Worm (Caenorhabditis elegans) whole organism, L4 larva: ENCODE data around the gene nprl-2.

ENCODE experiments used
- D1046.2 ChIP-seq: fragments of 200-800 bp; sonication (Bioruptor generic); IDR thresholded peaks from 2 replicates; pipeline ENCODE4 v1.3.6; 2022; ENCODE audit warnings: missing genetic modification characterization, missing compliant biosample characterization
- F37D6.2 ChIP-seq: sonication (generic microtip); optimal IDR thresholded peaks from 2 replicates; lab custom pipeline; 2016; ENCODE audit warnings: mild to moderate bottlenecking, missing genetic modification characterization, missing compliant biosample characterization
- F49E8.2 ChIP-seq: sonication (generic microtip); optimal IDR thresholded peaks from 2 replicates; lab custom pipeline; 2016; ENCODE audit warnings: missing compliant biosample characterization, mild to moderate bottlenecking, missing genetic modification characterization, borderline replicate concordance
- T20F7.1 ChIP-seq: fragments of 200-800 bp; sonication (Bioruptor generic); optimal IDR thresholded peaks from 2 replicates; lab custom pipeline; 2018; ENCODE audit warnings: mild to moderate bottlenecking, missing genetic modification characterization, missing compliant biosample characterization
- T26A8.4 ChIP-seq: fragments of 200-800 bp; sonication (Bioruptor generic); IDR thresholded peaks from 2 replicates; pipeline ENCODE4 v1.3.6; 2022; ENCODE audit warnings: missing genetic modification characterization, missing compliant biosample characterization
- Y48G9A.11 ChIP-seq: fragments of 200-800 bp; sonication (Bioruptor generic); IDR thresholded peaks from 2 replicates; pipeline ENCODE4 v1.3.6; 2022; ENCODE audit warnings: missing genetic modification reagents, missing genetic modification characterization, missing compliant biosample characterization
- ZK546.5 ChIP-seq, 2 experiments: sonication (generic microtip); optimal IDR thresholded peaks; 2 replicates each; lab custom pipeline; 2017; ENCODE audit warnings: missing biosample characterization in 2 of 2, missing genetic modification characterization in 2 of 2
- aha-1 ChIP-seq: fragments of 150-350 bp; peaks from one replicate; lab custom pipeline; 2014; ENCODE audit warnings: missing biosample characterization, missing genetic modification characterization
- arid-1 ChIP-seq: fragments of 200-800 bp; sonication (Bioruptor generic); conservative IDR thresholded peaks from 2 replicates; pipeline ENCODE4 v1.3.6; 2022; ENCODE audit warnings: missing genetic modification reagents, missing genetic modification characterization, missing compliant biosample characterization
- ceh-44 ChIP-seq: fragments of 200-800 bp; sonication (Bioruptor generic); IDR thresholded peaks from 2 replicates; pipeline ENCODE4 v1.3.6; 2022; ENCODE audit warnings: missing genetic modification reagents, missing genetic modification characterization, missing compliant biosample characterization
- ces-1 ChIP-seq: fragments of 150-350 bp; sonication (generic microtip); optimal IDR thresholded peaks from 4 replicates; lab custom pipeline; 2014; ENCODE audit warnings: missing biosample characterization, missing genetic modification reagents, missing genetic modification characterization
- ctbp-1 ChIP-seq: fragments of 200-800 bp; sonication (Bioruptor generic); IDR thresholded peaks from 2 replicates; pipeline ENCODE4 v1.3.6; 2022; ENCODE audit warnings: missing genetic modification reagents, missing genetic modification characterization, missing compliant biosample characterization
- daf-16 ChIP-seq, 3 experiments: sonication (generic microtip); optimal IDR thresholded peaks; 2 replicates each; lab custom pipeline; 2016 to 2017; ENCODE audit warnings: missing genetic modification characterization in 3 of 3, missing genetic modification reagents in 3 of 3, mild to moderate bottlenecking in 2 of 3, missing compliant biosample characterization in 2 of 3, missing biosample characterization in 1 of 3, moderate library complexity in 1 of 3
- dmd-9 ChIP-seq: fragments of 200-800 bp; sonication (Bioruptor generic); IDR thresholded peaks from 2 replicates; pipeline ENCODE4 v1.3.6; 2022; ENCODE audit warnings: missing genetic modification reagents, missing genetic modification characterization, missing compliant biosample characterization
- dpl-1 ChIP-seq: fragments of 150-350 bp; optimal IDR thresholded peaks from 2 replicates; lab custom pipeline; 2014; ENCODE audit warnings: missing biosample characterization, missing genetic modification reagents, missing genetic modification characterization
- duxl-1 ChIP-seq: sonication (generic microtip); optimal IDR thresholded peaks from 2 replicates; lab custom pipeline; 2016; ENCODE audit warnings: mild to moderate bottlenecking, missing genetic modification characterization, moderate library complexity, missing compliant biosample characterization; ENCODE audit not compliant: poor library complexity
- dve-1 ChIP-seq: sonication (generic microtip); optimal IDR thresholded peaks from 2 replicates; lab custom pipeline; 2017; ENCODE audit warnings: antibody characterized with exemption, mild to moderate bottlenecking, missing genetic modification characterization, missing compliant biosample characterization; ENCODE audit not compliant: insufficient read depth
- egl-43 ChIP-seq: fragments of 200-800 bp; sonication (Bioruptor generic); IDR thresholded peaks from 2 replicates; pipeline ENCODE4 v1.3.6; 2022; ENCODE audit warnings: missing genetic modification reagents, missing genetic modification characterization, missing compliant biosample characterization
- fkh-10 ChIP-seq: fragments of 150-350 bp; optimal IDR thresholded peaks from 2 replicates; lab custom pipeline; 2014; ENCODE audit warnings: missing biosample characterization, missing genetic modification reagents, missing genetic modification characterization
- gei-8 ChIP-seq: fragments of 200-800 bp; sonication (Bioruptor generic); optimal IDR thresholded peaks from 2 replicates; lab custom pipeline; 2018; ENCODE audit warnings: mild to moderate bottlenecking, missing genetic modification characterization, missing compliant biosample characterization
- hif-1 ChIP-seq, 2 experiments: sonication (generic microtip); optimal IDR thresholded peaks; 2 replicates each; lab custom pipeline; 2016 to 2017; ENCODE audit warnings: missing compliant biosample characterization in 2 of 2, missing genetic modification characterization in 2 of 2, missing genetic modification reagents in 2 of 2, missing genotype in 2 of 2, mild to moderate bottlenecking in 1 of 2
- hlh-30 ChIP-seq: sonication (generic microtip); optimal IDR thresholded peaks from 2 replicates; lab custom pipeline; 2017; ENCODE audit warnings: antibody characterized with exemption, mild to moderate bottlenecking, missing genetic modification characterization, missing compliant biosample characterization; ENCODE audit not compliant: insufficient read depth
- hmg-1.1 ChIP-seq: fragments of 200-800 bp; sonication (Bioruptor generic); IDR thresholded peaks from 2 replicates; pipeline ENCODE4 v1.3.6; 2022; ENCODE audit warnings: missing genetic modification reagents, missing genetic modification characterization, missing compliant biosample characterization
- jun-1 ChIP-seq: fragments of 150-350 bp; optimal IDR thresholded peaks from 2 replicates; lab custom pipeline; 2014; ENCODE audit warnings: missing biosample characterization, missing genetic modification reagents, missing genetic modification characterization
- lim-7 ChIP-seq: fragments of 200-800 bp; sonication (Bioruptor generic); IDR thresholded peaks from 2 replicates; pipeline ENCODE4 v1.3.6; 2022; ENCODE audit warnings: missing genetic modification characterization, missing compliant biosample characterization
- lin-13 ChIP-seq: fragments of 150-350 bp; optimal IDR thresholded peaks from 2 replicates; lab custom pipeline; 2014; ENCODE audit warnings: missing biosample characterization, missing genetic modification reagents, missing genetic modification characterization
- lin-15B ChIP-seq: fragments of 150-350 bp; sonication (generic microtip); optimal IDR thresholded peaks from 3 replicates; lab custom pipeline; 2014; ENCODE audit warnings: missing biosample characterization, missing genetic modification characterization
- lin-38 ChIP-seq: fragments of 200-800 bp; sonication (Bioruptor generic); IDR thresholded peaks from 2 replicates; pipeline ENCODE4 v1.3.6; 2022; ENCODE audit warnings: missing genetic modification reagents, missing genetic modification characterization, missing compliant biosample characterization
- lsy-2 ChIP-seq, 2 experiments: fragments of 150-350 bp in 1 of 2; sonication (generic microtip) in 1 of 2; optimal IDR thresholded peaks; 2 replicates each; lab custom pipeline; 2014 to 2017; ENCODE audit warnings: missing biosample characterization in 2 of 2, missing genetic modification characterization in 2 of 2
- mdl-1 ChIP-seq, 2 experiments: fragments of 150-350 bp in 1 of 2; sonication (generic microtip) in 1 of 2; optimal IDR thresholded peaks; 2 replicates each; lab custom pipeline; 2014 to 2017; ENCODE audit warnings: missing biosample characterization in 2 of 2, missing genetic modification characterization in 2 of 2
- mep-1 ChIP-seq: fragments of 150-350 bp; sonication (generic microtip); optimal IDR thresholded peaks from 3 replicates; lab custom pipeline; 2014; ENCODE audit warnings: missing biosample characterization, missing genetic modification characterization
- nhr-11 ChIP-seq: fragments of 150-350 bp; optimal IDR thresholded peaks from 2 replicates; lab custom pipeline; 2014; ENCODE audit warnings: missing biosample characterization, missing genetic modification characterization
- nhr-25 ChIP-seq: sonication (generic microtip); optimal IDR thresholded peaks from 2 replicates; lab custom pipeline; 2017; ENCODE audit warnings: missing genetic modification characterization, mild to moderate bottlenecking, missing compliant biosample characterization, antibody characterized with exemption, moderate library complexity, borderline replicate concordance; ENCODE audit not compliant: insufficient read depth
- nhr-28 ChIP-seq: fragments of 150-350 bp; optimal IDR thresholded peaks from 2 replicates; lab custom pipeline; 2014; ENCODE audit warnings: missing biosample characterization, missing genetic modification characterization
- nhr-48 ChIP-seq: sonication (generic microtip); optimal IDR thresholded peaks from 2 replicates; lab custom pipeline; 2016; ENCODE audit warnings: mild to moderate bottlenecking, missing genetic modification characterization, missing compliant biosample characterization
- nhr-6 ChIP-seq: fragments of 150-350 bp; optimal IDR thresholded peaks from 2 replicates; lab custom pipeline; 2014; ENCODE audit warnings: missing biosample characterization, missing genetic modification characterization
- nhr-77 ChIP-seq: fragments of 150-350 bp; optimal IDR thresholded peaks from 2 replicates; lab custom pipeline; 2014; ENCODE audit warnings: missing biosample characterization, missing genetic modification characterization
- pha-4 ChIP-seq, 2 experiments: fragments of 150-350 bp in 1 of 2; fragments of 200-800 bp in 1 of 2; sonication (Bioruptor generic) in 1 of 2; IDR thresholded peaks in 1 of 2; optimal IDR thresholded peaks in 1 of 2; 2 replicates each; pipeline versions ENCODE4 v1.3.6 to Lab custom; 2014 to 2022; ENCODE audit warnings: missing genetic modification characterization in 2 of 2, missing genetic modification reagents in 2 of 2, missing biosample characterization in 1 of 2, missing compliant biosample characterization in 1 of 2
- rbr-2 ChIP-seq: sonication (generic microtip); optimal IDR thresholded peaks from 2 replicates; lab custom pipeline; 2016; ENCODE audit warnings: missing genotype, missing genetic modification characterization, missing compliant biosample characterization
- set-16 ChIP-seq: fragments of 200-800 bp; sonication (Bioruptor generic); IDR thresholded peaks from 2 replicates; pipeline ENCODE4 v1.3.6; 2022; ENCODE audit warnings: missing genetic modification reagents, missing genetic modification characterization, missing compliant biosample characterization
- snpc-1.2 ChIP-seq: fragments of 200-800 bp; sonication (Bioruptor generic); IDR thresholded peaks from 2 replicates; pipeline ENCODE4 v1.3.6; 2022; ENCODE audit warnings: missing genetic modification reagents, missing genetic modification characterization, missing compliant biosample characterization
- spr-1 ChIP-seq: sonication (generic microtip); optimal IDR thresholded peaks from 2 replicates; lab custom pipeline; 2016; ENCODE audit warnings: mild to moderate bottlenecking, missing genetic modification characterization, missing compliant biosample characterization
- unc-130 ChIP-seq: sonication (generic microtip); optimal IDR thresholded peaks from 2 replicates; lab custom pipeline; 2016; ENCODE audit warnings: missing genetic modification reagents, missing genetic modification characterization, missing compliant biosample characterization
- unc-62 ChIP-seq, 3 experiments: fragments of 150-350 bp in 1 of 3; sonication (generic microtip); optimal IDR thresholded peaks in 2 of 3; peaks in 1 of 3; 1 replicate in 1 of 3; 2 replicates in 2 of 3; lab custom pipeline; 2014 to 2017; ENCODE audit warnings: missing biosample characterization in 3 of 3, missing genetic modification characterization in 3 of 3, missing genetic modification reagents in 3 of 3, missing genotype in 1 of 3
- ztf-7 ChIP-seq: fragments of 150-350 bp; optimal IDR thresholded peaks from 2 replicates; lab custom pipeline; 2014; ENCODE audit warnings: missing biosample characterization, missing genetic modification characterization

Gene nprl-2

DNA sequence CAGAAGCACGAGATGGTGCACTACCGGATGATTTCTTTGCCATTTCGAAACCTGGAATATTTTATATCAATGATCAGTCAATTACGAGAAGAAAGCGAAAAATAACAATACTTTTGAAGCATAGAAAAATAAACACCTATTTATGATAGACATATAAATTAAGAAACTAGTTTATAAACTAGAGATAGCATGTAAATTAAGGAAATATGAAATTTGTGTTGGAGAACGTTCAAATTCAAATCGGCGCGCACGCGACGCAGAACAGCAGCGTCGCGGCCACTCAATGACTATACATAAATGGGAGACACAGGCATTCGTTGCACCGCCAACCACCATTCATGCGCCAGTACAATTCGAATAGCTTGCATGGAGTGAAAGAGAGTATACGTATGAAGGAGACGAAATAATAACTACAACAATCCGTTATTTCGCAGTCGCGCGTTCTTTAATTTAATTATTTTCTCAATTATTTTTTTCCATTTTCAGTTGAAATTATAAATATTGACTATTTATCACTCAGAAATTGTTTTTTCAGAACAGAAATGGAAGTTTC is 23.5 kb downstream of the nprl-2 start, which contains the start of the genes cec-5 and nol-10:
Gene cec-5 (minus strand): TSS at position 51 of the 553 bp plus-strand sequence.
Gene nol-10 (plus strand): TSS at position 536 of the 553 bp plus-strand sequence.
- TF ChIP-seq ztf-7 (tag; lab: Kevin White, UChicago) (peak; percentile 48), mdl-1 (tag; optimal IDR thresholded peaks at IDR 0.05; lab: Kevin White, UChicago) (peak in 1 of 2 experiments; percentile 74), ctbp-1 (GFP tag; lab: Robert Waterston, UW) (0 out of 2 replicates have a peak, but pooled peaks have one; percentile 39), duxl-1 (tag; lab: Kevin White, UChicago) (peak; percentile 62), aha-1 (tag; lab: Kevin White, UChicago) (peak; percentile 98), arid-1 (peak; percentile 84), nhr-48 (tag; lab: Kevin White, UChicago) (peak; percentile 26), set-16 (GFP tag; lab: Robert Waterston, UW) (no peak), lin-13 (peak; percentile 91), lin-15B (tag; lab: Kevin White, UChicago) (no peak), lsy-2 (tag; optimal IDR thresholded peaks at IDR 0.05; lab: Kevin White, UChicago) (peak; percentile 57 to 91), nhr-11 (tag; lab: Kevin White, UChicago) (peak; percentile 12), hif-1 (tag; optimal IDR thresholded peaks at IDR 0.05; lab: Kevin White, UChicago) (peak in 1 of 2 experiments; percentile 50), nhr-25 (tag; lab: Kevin White, UChicago) (peak; percentile 24), rbr-2 (tag; lab: Kevin White, UChicago) (peak; percentile 78), fkh-10 (GFP tag; lab: Kevin White, UChicago) (peak; percentile 34), hlh-30 (peak; percentile 84), gei-8 (GFP tag; lab: Kevin White, UChicago) (no peak), ZK546.5 (tag; optimal IDR thresholded peaks at IDR 0.05; lab: Kevin White, UChicago) (no peak), pha-4 (GFP tag; IDR thresholded peaks at IDR 0.05; lab: Robert Waterston, UW) (0 out of 2 replicates have a peak, but pooled peaks have one; percentile 29), pha-4 (tag; optimal IDR thresholded peaks at IDR 0.05; lab: Kevin White, UChicago) (no peak), daf-16 (GFP tag; optimal IDR thresholded peaks at IDR 0.05; lab: Kevin White, UChicago) (peak in 1 of 2 experiments; percentile 24), daf-16 (tag; optimal IDR thresholded peaks at IDR 0.05; lab: Kevin White, UChicago) (peak; percentile 76), T26A8.4 (GFP tag; lab: Robert Waterston, UW) (no peak; the same call in 1 of the 2 replicates), ceh-44 (GFP tag; lab: Robert Waterston, UW) (no peak), jun-1 (peak; percentile 31), nhr-6 (tag; lab: Kevin White, UChicago) (peak; percentile 51), nhr-77 (tag; lab: Kevin White, UChicago) (peak; percentile 52), spr-1 (tag; lab: Kevin White, UChicago) (no peak), dve-1 (tag; lab: Kevin White, UChicago) (peak; percentile 91), ces-1 (GFP tag; lab: Kevin White, UChicago) (peak; percentile 59), D1046.2 (GFP tag; lab: Robert Waterston, UW) (no peak), nhr-28 (tag; lab: Kevin White, UChicago) (peak; percentile 55), mep-1 (tag; lab: Kevin White, UChicago) (peak; percentile 91), F37D6.2 (peak; percentile 64), dpl-1 (GFP tag; lab: Kevin White, UChicago) (peak; percentile 79), Y48G9A.11 (GFP tag; lab: Robert Waterston, UW) (no peak; the same call in 1 of the 2 replicates), hmg-1.1 (peak; percentile 82), F49E8.2 (tag; lab: Kevin White, UChicago) (peak; percentile 47), unc-130 (peak; percentile 91), snpc-1.2 (GFP tag; lab: Robert Waterston, UW) (peak; percentile 81), lin-38 (GFP tag; lab: Robert Waterston, UW) (peak; percentile 84), egl-43 (GFP tag; lab: Robert Waterston, UW) (0 out of 2 replicates have a peak, but pooled peaks have one; percentile 11), unc-62 (GFP tag; optimal IDR thresholded peaks at IDR 0.05 in 1 of 2; lab: Kevin White, UChicago) (peak in 1 of 2 experiments; percentile 64), unc-62 (tag; optimal IDR thresholded peaks at IDR 0.05; lab: Kevin White, UChicago) (no peak), dmd-9 (GFP tag; lab: Robert Waterston, UW) (no peak), T20F7.1 (GFP tag; lab: Kevin White, UChicago) (peak; percentile 98), lim-7 (no peak)
